Fruit fly (Drosophila melanogaster): ENCODE results near the gene Sema1a.
A peak's percentile ranks its signal among the peaks of the same experiment; 100 is the strongest.

Gene Sema1a

DNA sequence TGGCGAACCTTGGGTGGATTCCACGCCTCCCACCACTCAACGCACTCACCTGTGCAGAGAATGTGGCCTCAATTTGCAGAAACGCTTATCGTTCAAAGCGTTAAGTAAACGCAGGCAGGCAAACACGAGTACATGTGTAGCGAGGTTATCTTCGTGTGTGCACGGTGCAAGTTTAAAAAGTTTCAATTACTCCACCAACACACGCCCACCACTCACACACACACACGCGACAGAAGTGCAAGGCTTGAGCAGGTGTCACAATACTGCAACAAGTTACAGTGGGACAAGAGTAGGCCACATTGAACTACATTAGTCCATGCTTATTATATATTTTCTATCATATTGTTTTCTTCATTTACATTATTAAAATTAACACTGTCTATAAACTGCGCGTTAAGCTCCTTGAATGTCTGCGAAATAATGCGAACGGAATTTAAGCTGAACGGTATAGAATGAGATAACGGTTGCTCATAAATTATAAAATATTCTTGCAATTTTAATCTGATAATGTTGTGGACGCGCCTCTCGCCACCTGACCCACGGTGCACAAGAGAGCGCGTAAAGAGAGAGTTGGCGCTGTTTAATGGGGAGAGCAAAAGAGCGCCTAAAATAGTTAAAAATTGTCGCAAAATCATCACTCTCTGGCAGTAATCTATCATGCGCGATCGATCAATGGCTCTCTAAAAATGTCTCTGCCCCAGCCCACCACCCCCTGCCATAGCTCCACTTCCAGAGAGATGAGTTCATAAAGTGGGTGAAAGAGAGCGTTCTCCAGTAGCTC, 7.2 kb upstream of the Sema1a start (continued):
- TF ChIP-seq CG2889 (GFP tag; IDR thresholded peaks at IDR 0.05) (peak; percentile 77; the same call in 2 of the 3 replicates), CG5245 (GFP tag; optimal IDR thresholded peaks at IDR 0.05) (peak; percentile 93), onecut (GFP tag; IDR thresholded peaks at IDR 0.05) (peak; percentile 92), CG15601 (tag; optimal IDR thresholded peaks at IDR 0.05) (peak; percentile 96), B-H2 (GFP tag; optimal IDR thresholded peaks at IDR 0.05) (peak; percentile 66), CG9215 (GFP tag; IDR thresholded peaks at IDR 0.05) (no peak), sob (GFP tag; IDR thresholded peaks at IDR 0.05) (peak; percentile 81), CG9797 (GFP tag; optimal IDR thresholded peaks at IDR 0.05) (peak; percentile 50), CG17612 (GFP tag; IDR thresholded peaks at IDR 0.05) (peak; percentile 71), mam (GFP tag; optimal IDR thresholded peaks at IDR 0.05) (peak; percentile 79), Hmx (GFP tag; optimal IDR thresholded peaks at IDR 0.05) (peak; percentile 67), vnd (GFP tag; IDR thresholded peaks at IDR 0.05; ENCODE audit: partially characterized antibody) (peak; percentile 54; the same call in 2 of the 3 replicates), CG2712 (tag; optimal IDR thresholded peaks at IDR 0.05) (peak; percentile 98), Spps (tag; optimal IDR thresholded peaks at IDR 0.05) (peak; percentile 94), stwl (tag; optimal IDR thresholded peaks at IDR 0.05) (no peak), CG34224 (GFP tag; IDR thresholded peaks at IDR 0.05; ENCODE audit: partially characterized antibody) (peak; percentile 31; the same call in 2 of the 3 replicates), ab (GFP tag; optimal IDR thresholded peaks at IDR 0.05) (no peak), CG15073 (GFP tag; optimal IDR thresholded peaks at IDR 0.05) (peak; percentile 65), CG7357 (GFP tag; IDR thresholded peaks at IDR 0.05) (peak; percentile 89), CG11247 (GFP tag; IDR thresholded peaks at IDR 0.05) (peak; percentile 79), CG11093 (GFP tag; IDR thresholded peaks at IDR 0.05) (peak; percentile 95), wor (GFP tag; IDR thresholded peaks at IDR 0.05) (peak; percentile 96), GATAe (GFP tag; conservative IDR thresholded peaks at IDR 0.05) (0 out of 2 replicates have a peak, but pooled peaks have one; percentile 8), CG17361 (GFP tag; IDR thresholded peaks at IDR 0.05) (peak; percentile 79), klu (GFP tag; IDR thresholded peaks at IDR 0.05) (peak; percentile 82), grau (tag; optimal IDR thresholded peaks at IDR 0.05) (peak; percentile 95), HLH54F (GFP tag; optimal IDR thresholded peaks at IDR 0.05) (peak; percentile 65), so (GFP tag; IDR thresholded peaks at IDR 0.05) (peak; percentile 96), knrl (GFP tag; IDR thresholded peaks at IDR 0.05; ENCODE audit: partially characterized antibody) (peak; percentile 65; the same call in 1 of the 3 replicates), CG10274 (GFP tag; optimal IDR thresholded peaks at IDR 0.05) (peak; percentile 78), CG4730 (GFP tag; IDR thresholded peaks at IDR 0.05) (peak; percentile 87), CG14014 (GFP tag; IDR thresholded peaks at IDR 0.05) (peak; percentile 86), gcm2 (GFP tag; optimal IDR thresholded peaks at IDR 0.05) (peak; percentile 66), CG43689 (GFP tag; IDR thresholded peaks at IDR 0.05) (peak; percentile 86), ro (GFP tag; IDR thresholded peaks at IDR 0.05) (peak; percentile 90), ewg (GFP tag; optimal IDR thresholded peaks at IDR 0.05) (peak; percentile 95), Six4 (GFP tag; optimal IDR thresholded peaks at IDR 0.05) (peak; percentile 88), CG10959 (GFP tag; IDR thresholded peaks at IDR 0.05) (peak; percentile 78), CG10979 (tag; optimal IDR thresholded peaks at IDR 0.05) (peak; percentile 97), Dfd (GFP tag; optimal IDR thresholded peaks at IDR 0.05) (no peak), lov (optimal IDR thresholded peaks at IDR 0.05) (no peak), lov (GFP tag; IDR thresholded peaks at IDR 0.05) (peak; percentile 86; the same call in 2 of the 3 replicates), CG10565 (GFP tag; optimal IDR thresholded peaks at IDR 0.05) (peak; percentile 74), bsh (GFP tag; optimal IDR thresholded peaks at IDR 0.05) (peak; percentile 96 to 98), zfh1 (GFP tag; IDR thresholded peaks at IDR 0.05) (peak; percentile 95), esg (GFP tag; conservative IDR thresholded peaks at IDR 0.05) (peak; percentile 97), CG30020 (tag; optimal IDR thresholded peaks at IDR 0.05) (peak; percentile 70), vfl (GFP tag; optimal IDR thresholded peaks at IDR 0.05) (peak; percentile 75), CG31224 (GFP tag; IDR thresholded peaks at IDR 0.05) (peak; percentile 62), Antp (GFP tag; optimal IDR thresholded peaks at IDR 0.05) (peak; percentile 75)

Data from whole organism, embryonic.